Worm (Caenorhabditis elegans) whole organism, mixed stage, embryonic: Measurements from ENCODE around the gene perm-4.

ENCODE experiments used
- ces-1 ChIP-seq: fragments of 150-350 bp; optimal IDR thresholded peaks from 2 replicates; lab custom pipeline; 2014; ENCODE audit warnings: missing biosample characterization, missing genetic modification reagents, missing genetic modification characterization
- mep-1 ChIP-seq: fragments of 150-350 bp; optimal IDR thresholded peaks from 2 replicates; lab custom pipeline; 2017; ENCODE audit warnings: missing biosample characterization, missing genetic modification reagents, missing genetic modification characterization, inconsistent platforms

DNA sequence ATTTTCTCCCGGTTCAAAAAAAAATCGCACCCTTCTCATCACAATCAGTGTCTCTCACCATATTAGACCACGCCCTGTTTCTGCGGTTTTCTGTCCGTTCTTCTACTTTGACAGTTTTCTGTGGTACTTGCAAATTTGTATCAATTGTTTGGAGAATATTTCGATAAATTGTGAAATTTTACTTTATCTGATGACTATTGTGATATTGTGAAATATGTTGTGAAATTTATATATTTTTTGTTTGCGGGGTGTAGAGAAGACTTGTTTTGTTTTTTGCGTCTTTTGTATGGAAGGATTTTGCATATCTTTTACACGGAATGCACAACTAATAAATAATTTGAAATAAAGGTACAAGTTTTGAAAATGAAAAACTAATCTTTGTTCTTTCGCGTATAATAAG is 42.4 kb upstream of the perm-4 start:
- TF ChIP-seq ces-1 (no peak), mep-1 (no peak)
